Worm (Caenorhabditis elegans): Measurements from ENCODE around the gene Y62H9A.10.

DNA sequence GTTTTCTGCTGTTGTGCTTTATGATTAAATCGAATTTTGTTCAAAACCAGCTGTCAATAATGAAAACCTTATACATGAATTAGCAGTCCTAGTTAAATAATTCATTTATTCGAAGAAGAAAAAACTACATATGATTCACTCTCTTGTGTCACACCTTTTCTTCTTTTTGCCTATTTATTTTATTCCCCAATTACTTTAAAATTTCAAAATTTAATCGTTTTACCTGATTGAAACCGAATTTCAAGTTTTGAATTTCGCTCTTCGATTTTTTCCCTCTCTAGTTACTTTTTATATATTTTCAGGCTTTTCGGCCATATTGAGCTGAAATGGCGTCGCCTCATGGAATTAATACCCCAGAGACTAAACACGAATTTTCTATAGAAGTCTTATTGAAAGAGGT, 50.1 kb downstream of the Y62H9A.10 start, which contains the start of gene xtr-1:
- no peak for TF ChIP-seq hlh-1 (tag; optimal IDR thresholded peaks at IDR 0.05)
- no peak for TF ChIP-seq lsy-2 (tag; optimal IDR thresholded peaks at IDR 0.05)
- no peak for TF ChIP-seq blmp-1 (tag; optimal IDR thresholded peaks at IDR 0.05)
- no peak for TF ChIP-seq unc-62 (GFP tag; optimal IDR thresholded peaks at IDR 0.05)
- TF ChIP-seq snpc-4 (tag; optimal IDR thresholded peaks at IDR 0.05) = no peak
- TF ChIP-seq elt-3 (tag; optimal IDR thresholded peaks at IDR 0.05) = no peak
- TF ChIP-seq cnd-1 (tag; optimal IDR thresholded peaks at IDR 0.05) = no peak
- TF ChIP-seq ces-1 (GFP tag; optimal IDR thresholded peaks at IDR 0.05) = no peak
- no peak for TF ChIP-seq pha-4 (tag; optimal IDR thresholded peaks at IDR 0.05)
